Worm (Caenorhabditis elegans): ENCODE measurements around the gene B0495.9.

DNA sequence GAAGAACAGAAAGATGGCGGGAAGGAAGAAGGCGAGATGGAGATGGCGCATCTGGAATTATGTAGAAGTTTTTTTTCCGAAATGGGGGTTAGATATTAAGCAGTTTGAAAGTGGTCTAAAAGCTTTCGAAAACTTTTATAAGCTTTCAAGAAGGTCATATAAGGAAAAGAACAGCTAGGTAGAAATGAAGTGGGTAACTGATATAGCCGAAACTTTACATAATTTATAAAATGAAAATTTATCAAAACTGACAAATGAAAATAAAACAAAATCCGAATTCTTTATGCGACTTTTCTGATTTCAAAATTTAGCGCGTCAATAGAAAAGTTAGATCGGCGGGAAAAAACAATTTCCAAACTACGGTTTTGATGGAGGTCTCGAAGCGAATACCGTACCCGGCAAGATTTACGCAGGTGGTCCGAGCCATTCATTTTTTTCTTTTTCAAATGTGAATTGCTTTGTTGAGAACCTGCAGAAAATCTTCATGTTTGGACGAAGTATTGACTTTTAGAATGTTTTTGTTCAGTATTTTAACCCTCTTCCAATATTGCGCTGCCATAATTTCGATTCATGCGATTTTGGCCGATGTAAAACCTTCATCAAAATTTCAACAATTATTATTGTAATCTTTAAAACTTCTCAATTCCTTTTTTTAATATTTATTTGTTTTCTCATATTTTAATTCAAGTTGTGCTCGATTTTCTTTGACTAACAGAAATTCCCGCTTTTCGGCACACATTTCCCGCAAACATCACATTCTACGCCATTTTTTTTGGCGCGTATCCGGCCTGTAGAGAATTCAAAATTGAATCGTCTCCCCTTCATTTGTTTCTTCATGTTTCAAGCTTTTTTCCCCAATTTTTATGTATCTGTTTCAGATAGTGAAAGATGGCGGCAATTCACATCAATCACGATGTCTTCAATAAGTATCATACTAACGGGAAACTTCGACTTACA lies 44.5 kb downstream of the B0495.9 start, which contains the start of the genes F18A1.7 and rpa-1:
- TF ChIP-seq hlh-1 (tag; optimal IDR thresholded peaks at IDR 0.05) (no peak), unc-62 (GFP tag; optimal IDR thresholded peaks at IDR 0.05) (no peak), pha-4 (tag; optimal IDR thresholded peaks at IDR 0.05) (no peak), lin-13 (tag; optimal IDR thresholded peaks at IDR 0.05) (no peak), snpc-4 (tag; optimal IDR thresholded peaks at IDR 0.05) (no peak), nhr-237 (tag; optimal IDR thresholded peaks at IDR 0.05) (peak; percentile 6), lin-32 (GFP tag; optimal IDR thresholded peaks at IDR 0.05) (no peak), elt-1 (tag; optimal IDR thresholded peaks at IDR 0.05; ENCODE audit: borderline replicate concordance, insufficient read depth) (no peak)

Data from whole organism, mixed stage, embryonic.